Worm (Caenorhabditis elegans): ENCODE results near the gene T19C4.1.

T19C4.1 gene

ce11 chrV:11122466-11122865, 27.0 kb upstream of the T19C4.1 start, which contains the start of gene mboa-2 (continued):
- no peak for TF ChIP-seq lim-7 (GFP tag; IDR thresholded peaks at IDR 0.05)
- TF ChIP-seq nhr-10 (tag; optimal IDR thresholded peaks at IDR 0.05): no peak
- TF ChIP-seq Y105C5A.15 (GFP tag; IDR thresholded peaks at IDR 0.05): no peak
- TF ChIP-seq lin-15B (tag; optimal IDR thresholded peaks at IDR 0.05): no peak
- no peak for TF ChIP-seq unc-130 (GFP tag; optimal IDR thresholded peaks at IDR 0.05)
- TF ChIP-seq daf-16 (GFP tag; optimal IDR thresholded peaks at IDR 0.05): peak in 1 of 2 experiments; percentile 79
- TF ChIP-seq daf-16 (tag; optimal IDR thresholded peaks at IDR 0.05): peak; percentile 76
- TF ChIP-seq ces-1 (GFP tag; optimal IDR thresholded peaks at IDR 0.05): no peak
- TF ChIP-seq nhr-48 (tag; optimal IDR thresholded peaks at IDR 0.05): peak; percentile 12
- TF ChIP-seq lin-13 (GFP tag; optimal IDR thresholded peaks at IDR 0.05): no peak
- no peak for TF ChIP-seq lin-39 (tag; optimal IDR thresholded peaks at IDR 0.05)
- peak; percentile 83 for TF ChIP-seq dve-1 (tag; optimal IDR thresholded peaks at IDR 0.05; ENCODE audit: insufficient read depth)
- no peak for TF ChIP-seq hif-1 (tag; optimal IDR thresholded peaks at IDR 0.05)
- TF ChIP-seq ZK546.5 (tag; optimal IDR thresholded peaks at IDR 0.05): no peak
- TF ChIP-seq egl-27 (tag; optimal IDR thresholded peaks at IDR 0.05): no peak
- TF ChIP-seq daf-8 (GFP tag; IDR thresholded peaks at IDR 0.05): no peak
- TF ChIP-seq aha-1 (tag): no peak
- TF ChIP-seq tag-97 (GFP tag; IDR thresholded peaks at IDR 0.05): no peak
- TF ChIP-seq vab-7 (GFP tag; IDR thresholded peaks at IDR 0.05): no peak
- no peak for TF ChIP-seq R02D3.7 (tag; optimal IDR thresholded peaks at IDR 0.05)
- no peak for TF ChIP-seq spr-1 (tag; optimal IDR thresholded peaks at IDR 0.05)
- TF ChIP-seq lir-3 (tag; optimal IDR thresholded peaks at IDR 0.05): no peak
- no peak for TF ChIP-seq fos-1 (tag; optimal IDR thresholded peaks at IDR 0.05)
- no peak for TF ChIP-seq madf-9 (GFP tag; conservative IDR thresholded peaks at IDR 0.05)
- TF ChIP-seq snpc-1.2 (GFP tag; IDR thresholded peaks at IDR 0.05): no peak
- no peak for TF ChIP-seq Y75B8A.6 (GFP tag; IDR thresholded peaks at IDR 0.05)
- TF ChIP-seq ceh-28 (tag; optimal IDR thresholded peaks at IDR 0.05): no peak
- TF ChIP-seq php-3 (GFP tag; IDR thresholded peaks at IDR 0.05): no peak
- no peak for TF ChIP-seq ztf-7 (tag; optimal IDR thresholded peaks at IDR 0.05)
- TF ChIP-seq mxl-2 (GFP tag; conservative IDR thresholded peaks at IDR 0.05): no peak
- TF ChIP-seq F44E2.7 (GFP tag; IDR thresholded peaks at IDR 0.05): no peak
- TF ChIP-seq nhr-76 (tag; optimal IDR thresholded peaks at IDR 0.05): no peak
- TF ChIP-seq nhr-28 (tag; optimal IDR thresholded peaks at IDR 0.05): peak; percentile 50
- TF ChIP-seq Y5F2A.4 (GFP tag; optimal IDR thresholded peaks at IDR 0.05): no peak
- no peak for TF ChIP-seq unc-39 (tag; optimal IDR thresholded peaks at IDR 0.05)
- TF ChIP-seq arid-1 (GFP tag; conservative IDR thresholded peaks at IDR 0.05): peak; percentile 31; the same call in 1 of the 2 replicates
- TF ChIP-seq mxl-3 (GFP tag; optimal IDR thresholded peaks at IDR 0.05): no peak
- no peak for TF ChIP-seq hmg-1.1 (GFP tag; IDR thresholded peaks at IDR 0.05)
- TF ChIP-seq ceh-32 (tag; optimal IDR thresholded peaks at IDR 0.05; ENCODE audit: poor library complexity): no peak
- no peak for TF ChIP-seq T26A8.4 (GFP tag; IDR thresholded peaks at IDR 0.05)
- peak in 1 of 2 experiments; percentile 63 for TF ChIP-seq lsy-2 (tag; optimal IDR thresholded peaks at IDR 0.05)
- TF ChIP-seq hlh-11 (tag; optimal IDR thresholded peaks at IDR 0.05): peak; percentile 60
- no peak for TF ChIP-seq nhr-77 (tag; optimal IDR thresholded peaks at IDR 0.05)
- no peak for TF ChIP-seq attf-4 (tag; optimal IDR thresholded peaks at IDR 0.05)
- no peak for TF ChIP-seq F10B5.3 (tag; optimal IDR thresholded peaks at IDR 0.05)
- peak; percentile 66 for TF ChIP-seq mep-1 (tag; optimal IDR thresholded peaks at IDR 0.05)
- TF ChIP-seq nhr-237 (tag; optimal IDR thresholded peaks at IDR 0.05): no peak
- no peak for TF ChIP-seq F37D6.2 (tag; optimal IDR thresholded peaks at IDR 0.05)
- no peak for TF ChIP-seq dpl-1 (GFP tag; optimal IDR thresholded peaks at IDR 0.05)
- peak; percentile 56 for TF ChIP-seq nhr-102 (tag; optimal IDR thresholded peaks at IDR 0.05)
- no peak for TF ChIP-seq ama-1 (optimal IDR thresholded peaks at IDR 0.05)
- TF ChIP-seq mes-2 (tag; optimal IDR thresholded peaks at IDR 0.05; ENCODE audit: poor library complexity, severe bottlenecking): peak; percentile 51
- no peak for TF ChIP-seq madf-5 (GFP tag; IDR thresholded peaks at IDR 0.05)
- no peak for TF ChIP-seq ceh-82 (tag; optimal IDR thresholded peaks at IDR 0.05)

All from whole organism, L4 larva.